Worm (Caenorhabditis elegans) whole organism, L3 larva: Measurements from ENCODE around the gene ced-10.

Source experiments
- R02D3.7 ChIP-seq: fragments of 150-350 bp; optimal IDR thresholded peaks from 2 replicates; lab custom pipeline; 2014; ENCODE audit warnings: missing biosample characterization, missing genetic modification characterization
- aly-2 ChIP-seq: fragments of 150-350 bp; optimal IDR thresholded peaks from 2 replicates; lab custom pipeline; 2014; ENCODE audit warnings: missing biosample characterization, missing genetic modification characterization
- ama-1 ChIP-seq: fragments of 150-350 bp; optimal IDR thresholded peaks from 2 replicates; lab custom pipeline; 2018
- ceh-16 ChIP-seq: sonication (generic microtip); optimal IDR thresholded peaks from 2 replicates; lab custom pipeline; 2017; ENCODE audit warnings: missing biosample characterization, missing genetic modification characterization
- ceh-28 ChIP-seq: fragments of 150-350 bp; optimal IDR thresholded peaks from 2 replicates; lab custom pipeline; 2014; ENCODE audit warnings: missing biosample characterization, missing genetic modification reagents, missing genetic modification characterization
- ceh-82 ChIP-seq: fragments of 150-350 bp; optimal IDR thresholded peaks from 2 replicates; lab custom pipeline; 2014; ENCODE audit warnings: missing biosample characterization, missing genetic modification characterization
- ceh-9 ChIP-seq: sonication (generic microtip); optimal IDR thresholded peaks from 2 replicates; lab custom pipeline; 2018; ENCODE audit warnings: missing biosample characterization, missing genetic modification characterization
- daf-12 ChIP-seq: fragments of 150-350 bp; optimal IDR thresholded peaks from 2 replicates; lab custom pipeline; 2014; ENCODE audit warnings: missing biosample characterization, missing genetic modification reagents, missing genetic modification characterization
- egl-27 ChIP-seq: sonication (generic microtip); optimal IDR thresholded peaks from 4 replicates; lab custom pipeline; 2017; ENCODE audit warnings: missing biosample characterization, missing genetic modification reagents, missing genetic modification characterization
- egl-5 ChIP-seq: fragments of 150-350 bp; optimal IDR thresholded peaks from 2 replicates; lab custom pipeline; 2017; ENCODE audit warnings: missing biosample characterization, missing genetic modification reagents, missing genetic modification characterization, inconsistent platforms
- elt-1 ChIP-seq: fragments of 150-350 bp; optimal IDR thresholded peaks from 2 replicates; lab custom pipeline; 2014; ENCODE audit warnings: missing biosample characterization, missing genetic modification characterization
- elt-2 ChIP-seq: sonication (generic microtip); optimal IDR thresholded peaks from 2 replicates; lab custom pipeline; 2016; ENCODE audit warnings: missing genetic modification reagents, mild to moderate bottlenecking, missing genetic modification characterization, missing compliant biosample characterization
- eor-1 ChIP-seq, 2 experiments: fragments of 150-350 bp; optimal IDR thresholded peaks; 2 replicates each; lab custom pipeline; 2014 to 2018; ENCODE audit warnings: missing biosample characterization in 2 of 2, missing genetic modification characterization in 2 of 2
- fkh-10 ChIP-seq: sonication (generic microtip); optimal IDR thresholded peaks from 2 replicates; lab custom pipeline; 2017; ENCODE audit warnings: missing biosample characterization, missing genetic modification reagents, missing genetic modification characterization
- fkh-2 ChIP-seq: fragments of 150-350 bp; optimal IDR thresholded peaks from 2 replicates; lab custom pipeline; 2014; ENCODE audit warnings: missing biosample characterization, missing genetic modification reagents, missing genetic modification characterization
- fos-1 ChIP-seq: fragments of 150-350 bp; optimal IDR thresholded peaks from 2 replicates; lab custom pipeline; 2014; ENCODE audit warnings: missing biosample characterization, missing genetic modification characterization
- hmg-11 ChIP-seq: sonication (generic microtip); optimal IDR thresholded peaks from 2 replicates; lab custom pipeline; 2016; ENCODE audit warnings: missing genetic modification characterization, missing compliant biosample characterization
- jun-1 ChIP-seq: fragments of 150-350 bp; optimal IDR thresholded peaks from 2 replicates; lab custom pipeline; 2014; ENCODE audit warnings: missing biosample characterization, missing genetic modification reagents, missing genetic modification characterization
- lin-15B ChIP-seq: fragments of 150-350 bp; optimal IDR thresholded peaks from 2 replicates; lab custom pipeline; 2014; ENCODE audit warnings: missing biosample characterization, missing genetic modification characterization
- lin-39 ChIP-seq: fragments of 150-350 bp; optimal IDR thresholded peaks from 2 replicates; lab custom pipeline; 2018; ENCODE audit warnings: missing biosample characterization, missing genetic modification reagents, missing genetic modification characterization
- lsy-12 ChIP-seq: sonication (generic microtip); optimal IDR thresholded peaks from 2 replicates; lab custom pipeline; 2016; ENCODE audit warnings: mild to moderate bottlenecking, missing genetic modification characterization, missing compliant biosample characterization
- nfya-1 ChIP-seq: sonication (generic microtip); optimal IDR thresholded peaks from 2 replicates; lab custom pipeline; 2017; ENCODE audit warnings: missing genetic modification characterization, mild to moderate bottlenecking, missing compliant biosample characterization, antibody characterized with exemption, moderate library complexity; ENCODE audit not compliant: insufficient read depth
- nhr-12 ChIP-seq: fragments of 150-350 bp; optimal IDR thresholded peaks from 2 replicates; lab custom pipeline; 2014; ENCODE audit warnings: missing biosample characterization, missing genetic modification characterization
- nhr-23 ChIP-seq: fragments of 150-350 bp; optimal IDR thresholded peaks from 2 replicates; lab custom pipeline; 2014; ENCODE audit warnings: missing biosample characterization, missing genetic modification reagents, missing genetic modification characterization
- nhr-25 ChIP-seq: sonication (generic microtip); optimal IDR thresholded peaks from 2 replicates; lab custom pipeline; 2017; ENCODE audit warnings: missing biosample characterization, missing genetic modification characterization
- nhr-43 ChIP-seq: sonication (generic microtip); optimal IDR thresholded peaks from 2 replicates; lab custom pipeline; 2016; ENCODE audit warnings: mild to moderate bottlenecking, missing genetic modification characterization, missing compliant biosample characterization; ENCODE audit not compliant: poor library complexity, severe bottlenecking
- nhr-67 ChIP-seq: fragments of 150-350 bp; optimal IDR thresholded peaks from 2 replicates; lab custom pipeline; 2014; ENCODE audit warnings: missing biosample characterization, missing genetic modification characterization
- nhr-77 ChIP-seq: fragments of 150-350 bp; optimal IDR thresholded peaks from 2 replicates; lab custom pipeline; 2014; ENCODE audit warnings: missing biosample characterization, missing genetic modification characterization
- pha-4 ChIP-seq: fragments of 150-350 bp; optimal IDR thresholded peaks from 2 replicates; lab custom pipeline; 2014; ENCODE audit warnings: missing biosample characterization, missing genetic modification reagents, missing genetic modification characterization
- pqm-1 ChIP-seq: fragments of 150-350 bp; optimal IDR thresholded peaks from 2 replicates; lab custom pipeline; 2017; ENCODE audit warnings: missing biosample characterization, missing genetic modification characterization, inconsistent platforms
- sea-2 ChIP-seq: fragments of 150-350 bp; sonication (generic microtip); optimal IDR thresholded peaks from 4 replicates; lab custom pipeline; 2014; ENCODE audit warnings: missing biosample characterization, missing genetic modification reagents, missing genetic modification characterization
- skn-1 ChIP-seq: fragments of 150-350 bp; optimal IDR thresholded peaks from 2 replicates; lab custom pipeline; 2014; ENCODE audit warnings: missing biosample characterization, missing genetic modification characterization
- snpc-4 ChIP-seq: fragments of 150-350 bp; optimal IDR thresholded peaks from 2 replicates; lab custom pipeline; 2014; ENCODE audit warnings: missing biosample characterization, missing genetic modification characterization
- unc-62 ChIP-seq: fragments of 150-350 bp; sonication (generic microtip); optimal IDR thresholded peaks from 4 replicates; lab custom pipeline; 2014; ENCODE audit warnings: missing biosample characterization, missing genetic modification reagents, missing genetic modification characterization
- zag-1 ChIP-seq: fragments of 150-350 bp; optimal IDR thresholded peaks from 2 replicates; lab custom pipeline; 2014; ENCODE audit warnings: missing biosample characterization, missing genetic modification characterization
- ztf-11 ChIP-seq: fragments of 150-350 bp; optimal IDR thresholded peaks from 2 replicates; lab custom pipeline; 2014; ENCODE audit warnings: missing biosample characterization, missing genetic modification characterization
- ztf-4 ChIP-seq: fragments of 150-350 bp; optimal IDR thresholded peaks from 2 replicates; lab custom pipeline; 2014; ENCODE audit warnings: missing biosample characterization, missing genetic modification characterization

Gene ced-10

ce11 chrIV:3519352-3519751 is 10.0 kb upstream of the ced-10 start (continued):
- no peak for TF ChIP-seq nhr-12
- TF ChIP-seq lin-39 (tag; lab: Kevin White, UChicago): peak; percentile 24
- TF ChIP-seq zag-1: no peak
- no peak for TF ChIP-seq unc-62 (GFP tag; lab: Kevin White, UChicago)
- peak; percentile 95 for TF ChIP-seq snpc-4 (tag; lab: Kevin White, UChicago)
- no peak for TF ChIP-seq ceh-16 (tag; lab: Kevin White, UChicago)
- TF ChIP-seq fos-1 (tag; lab: Kevin White, UChicago): no peak
- TF ChIP-seq ama-1 (lab: Kevin White, UChicago): no peak
- TF ChIP-seq nhr-43 (tag; lab: Kevin White, UChicago): no peak

- TF ChIP-seq ztf-11 (tag; lab: Kevin White, UChicago) (no peak), lin-39 (tag; lab: Kevin White, UChicago) (no peak), eor-1 (tag; optimal IDR thresholded peaks at IDR 0.05; lab: Kevin White, UChicago) (no peak), R02D3.7 (tag; lab: Kevin White, UChicago) (no peak), nhr-67 (no peak), pha-4 (tag; lab: Kevin White, UChicago) (no peak), lsy-12 (tag; lab: Kevin White, UChicago) (no peak), nfya-1 (no peak), ceh-9 (no peak), aly-2 (tag; lab: Kevin White, UChicago) (no peak), fkh-2 (tag; lab: Kevin White, UChicago) (no peak), fkh-10 (GFP tag; lab: Kevin White, UChicago) (no peak), nhr-77 (no peak), daf-12 (tag; lab: Kevin White, UChicago) (no peak), egl-5 (tag; lab: Kevin White, UChicago) (no peak), nhr-23 (tag; lab: Kevin White, UChicago) (no peak), ceh-82 (tag; lab: Kevin White, UChicago) (no peak), egl-27 (tag; lab: Kevin White, UChicago) (no peak)
These were observed 8.3 kb upstream of the ced-10 start for ce11 chrIV:3517582-3517981.

- TF ChIP-seq elt-1 (tag; lab: Kevin White, UChicago) (no peak), ztf-11 (tag; lab: Kevin White, UChicago) (no peak), lin-39 (tag; lab: Kevin White, UChicago) (no peak), jun-1 (tag; lab: Kevin White, UChicago) (no peak), fkh-10 (GFP tag; lab: Kevin White, UChicago) (no peak), zag-1 (no peak), fos-1 (tag; lab: Kevin White, UChicago) (no peak), nhr-25 (no peak), egl-27 (tag; lab: Kevin White, UChicago) (no peak), nhr-23 (tag; lab: Kevin White, UChicago) (no peak), lsy-12 (tag; lab: Kevin White, UChicago) (no peak), lin-15B (no peak), sea-2 (GFP tag; lab: Kevin White, UChicago) (no peak), elt-2 (tag; lab: Kevin White, UChicago) (no peak), ama-1 (lab: Kevin White, UChicago) (no peak)
These were observed 7.3 kb upstream of the ced-10 start, which contains the start of gene unc-33 for ce11 chrIV:3516586-3516985. unc-33 (plus strand) TSS chrIV:3516886.

ce11 chrIV:3515412-3516046 is 6.2 kb upstream of the ced-10 start:
- peak; percentile 15 for TF ChIP-seq elt-2 (tag; lab: Kevin White, UChicago)
- peak; percentile 18 for TF ChIP-seq fkh-10 (GFP tag; lab: Kevin White, UChicago)
- TF ChIP-seq egl-5 (tag; lab: Kevin White, UChicago): peak; percentile 61
- TF ChIP-seq hmg-11 (tag; lab: Kevin White, UChicago): peak; percentile 86
- TF ChIP-seq eor-1 (tag; optimal IDR thresholded peaks at IDR 0.05; lab: Kevin White, UChicago): no peak
- TF ChIP-seq pqm-1 (tag; lab: Kevin White, UChicago): peak; percentile 22
- peak; percentile 52 for TF ChIP-seq pha-4 (tag; lab: Kevin White, UChicago)
- peak; percentile 58 for TF ChIP-seq snpc-4 (tag; lab: Kevin White, UChicago)
- peak; percentile 39 for TF ChIP-seq lin-15B
- TF ChIP-seq ceh-28 (tag; lab: Kevin White, UChicago): peak; percentile 88
- peak; percentile 6 for TF ChIP-seq ama-1 (lab: Kevin White, UChicago)
- TF ChIP-seq unc-62 (GFP tag; lab: Kevin White, UChicago): no peak
- no peak for TF ChIP-seq nhr-77
- no peak for TF ChIP-seq ceh-82 (tag; lab: Kevin White, UChicago)
- peak; percentile 89 for TF ChIP-seq nfya-1
- TF ChIP-seq skn-1 (tag; lab: Kevin White, UChicago): peak; percentile 44
- TF ChIP-seq lin-39 (tag; lab: Kevin White, UChicago): peak; percentile 76
- TF ChIP-seq nhr-23 (tag; lab: Kevin White, UChicago): peak; percentile 18
- TF ChIP-seq jun-1 (tag; lab: Kevin White, UChicago): peak; percentile 75
- TF ChIP-seq ztf-4 (tag; lab: Kevin White, UChicago): no peak
- TF ChIP-seq, all 47 proteins: peak for 15
